Worm (Caenorhabditis elegans) whole organism, mixed stage, embryonic: ENCODE results near the gene eng-1.

ENCODE experiments used
- blmp-1 ChIP-seq: fragments of 150-350 bp; optimal IDR thresholded peaks from 2 replicates; lab custom pipeline; 2014; ENCODE audit warnings: missing biosample characterization, missing genetic modification characterization
- ceh-39 ChIP-seq: fragments of 150-350 bp; optimal IDR thresholded peaks from 2 replicates; lab custom pipeline; 2014; ENCODE audit warnings: missing biosample characterization, missing genetic modification characterization
- snpc-4 ChIP-seq: fragments of 150-350 bp; optimal IDR thresholded peaks from 2 replicates; lab custom pipeline; 2014; ENCODE audit warnings: missing biosample characterization, missing genetic modification characterization
- unc-39 ChIP-seq: fragments of 150-350 bp; optimal IDR thresholded peaks from 2 replicates; lab custom pipeline; 2014; ENCODE audit warnings: missing biosample characterization, missing genetic modification characterization
- unc-62 ChIP-seq: fragments of 150-350 bp; optimal IDR thresholded peaks from 2 replicates; lab custom pipeline; 2014; ENCODE audit warnings: missing biosample characterization, missing genetic modification reagents, missing genetic modification characterization

- TF ChIP-seq ceh-39 (tag; lab: Kevin White, UChicago) (no peak), unc-39 (tag; lab: Kevin White, UChicago) (no peak), blmp-1 (tag; lab: Kevin White, UChicago) (no peak), snpc-4 (tag; lab: Kevin White, UChicago) (no peak), unc-62 (GFP tag; lab: Kevin White, UChicago) (no peak)
Measured at ce11 chrIII:5892909-5893308, 24.6 kb upstream of the eng-1 start.
